Worm (Caenorhabditis elegans): ENCODE measurements around the gene srt-13.
"Not testable (repeated sequence)": the region's sequence is repeated elsewhere in the genome, so short reads cannot be mapped to it uniquely, and the experiment has no call there.

DNA sequence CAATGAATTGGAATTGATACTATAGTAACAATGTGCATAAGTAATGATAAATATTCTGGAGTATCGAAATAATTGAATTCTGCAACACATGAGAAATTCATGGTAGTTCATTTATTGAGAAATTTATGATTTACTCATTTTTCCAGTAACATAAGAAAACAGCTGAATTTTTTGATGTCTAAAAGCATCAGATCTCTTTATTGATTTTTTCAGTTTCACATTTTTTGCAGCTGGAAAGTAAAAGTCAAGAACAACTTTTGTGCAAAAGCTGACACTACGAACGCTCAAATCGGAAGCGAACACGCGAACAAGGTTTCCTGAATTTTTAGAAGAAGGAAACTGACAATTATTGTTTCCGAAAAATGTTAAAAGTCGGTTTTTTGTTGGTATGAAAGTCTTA is 40.1 kb upstream of the srt-13 start, which contains the start of gene srh-193:
- not testable (repeated sequence) for TF ChIP-seq lin-39 (tag; optimal IDR thresholded peaks at IDR 0.05); blmp-1 (tag; optimal IDR thresholded peaks at IDR 0.05); nhr-28 (tag; optimal IDR thresholded peaks at IDR 0.05); aha-1 (tag; optimal IDR thresholded peaks at IDR 0.05); ztf-11 (tag; optimal IDR thresholded peaks at IDR 0.05); alr-1 (tag; optimal IDR thresholded peaks at IDR 0.05; ENCODE audit: borderline replicate concordance)
